Worm (Caenorhabditis elegans): ENCODE results near the gene F35H12.5.

The F35H12.5 gene

DNA sequence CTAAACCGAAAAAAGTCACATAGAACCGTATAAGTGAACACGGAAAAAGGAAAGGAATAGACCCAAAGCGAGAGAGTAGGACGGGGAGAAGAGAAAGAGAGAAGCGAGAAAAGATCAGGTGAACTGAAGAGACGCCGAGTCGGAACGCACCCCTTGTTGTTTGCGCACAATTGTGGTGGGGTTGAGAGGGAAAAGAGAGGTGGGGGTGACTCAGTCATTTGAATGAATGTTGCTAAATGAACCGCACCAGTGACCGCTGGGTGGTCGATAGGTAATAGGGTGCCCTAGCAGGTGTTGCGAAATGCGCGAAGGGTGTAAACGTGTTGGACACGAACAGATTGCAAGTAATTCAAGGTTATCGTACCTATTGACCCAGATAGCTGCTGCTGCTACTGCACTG lies 47.2 kb upstream of the F35H12.5 start, which contains the start of gene lgl-1 (continued):
- TF ChIP-seq zip-2 (tag; optimal IDR thresholded peaks at IDR 0.05) (no peak), lin-13 (GFP tag; optimal IDR thresholded peaks at IDR 0.05) (no peak), rbr-2 (tag; optimal IDR thresholded peaks at IDR 0.05) (peak; percentile 24), F10B5.3 (tag; optimal IDR thresholded peaks at IDR 0.05) (no peak), attf-4 (tag; optimal IDR thresholded peaks at IDR 0.05) (no peak), D1046.2 (GFP tag; IDR thresholded peaks at IDR 0.05) (no peak), hmg-1.1 (GFP tag; IDR thresholded peaks at IDR 0.05) (peak; percentile 72), snpc-4 (tag; optimal IDR thresholded peaks at IDR 0.05) (no peak), saeg-2 (GFP tag; IDR thresholded peaks at IDR 0.05) (no peak), Y75B8A.6 (GFP tag; IDR thresholded peaks at IDR 0.05) (no peak), fkh-10 (GFP tag; optimal IDR thresholded peaks at IDR 0.05) (no peak), mxl-2 (GFP tag; conservative IDR thresholded peaks at IDR 0.05) (no peak), aha-1 (tag) (peak; percentile 58), zfp-2 (tag; optimal IDR thresholded peaks at IDR 0.05) (no peak), ceh-28 (tag; optimal IDR thresholded peaks at IDR 0.05) (no peak), vab-7 (GFP tag; IDR thresholded peaks at IDR 0.05) (no peak), mes-2 (tag; optimal IDR thresholded peaks at IDR 0.05; ENCODE audit: poor library complexity, severe bottlenecking) (peak; percentile 54), lin-38 (GFP tag; IDR thresholded peaks at IDR 0.05) (no peak), ceh-32 (tag; optimal IDR thresholded peaks at IDR 0.05; ENCODE audit: poor library complexity) (no peak), tra-1 (GFP tag; IDR thresholded peaks at IDR 0.05) (no peak), ceh-62 (tag; optimal IDR thresholded peaks at IDR 0.05) (no peak), fos-1 (tag; optimal IDR thresholded peaks at IDR 0.05) (no peak), ztf-7 (tag; optimal IDR thresholded peaks at IDR 0.05) (no peak), duxl-1 (tag; optimal IDR thresholded peaks at IDR 0.05; ENCODE audit: poor library complexity) (no peak), hlh-11 (tag; optimal IDR thresholded peaks at IDR 0.05) (peak; percentile 39), snpc-1.2 (GFP tag; IDR thresholded peaks at IDR 0.05) (no peak), pqm-1 (tag; optimal IDR thresholded peaks at IDR 0.05) (no peak), spr-3 (GFP tag; optimal IDR thresholded peaks at IDR 0.05) (no peak), nhr-237 (tag; optimal IDR thresholded peaks at IDR 0.05) (no peak), F44E2.7 (GFP tag; IDR thresholded peaks at IDR 0.05) (no peak), R02D3.7 (tag; optimal IDR thresholded peaks at IDR 0.05) (no peak), egl-43 (GFP tag; IDR thresholded peaks at IDR 0.05) (peak; percentile 58; the same call in 1 of the 2 replicates), nhr-10 (tag; optimal IDR thresholded peaks at IDR 0.05) (no peak), nhr-11 (tag; optimal IDR thresholded peaks at IDR 0.05) (no peak), daf-19 (GFP tag; conservative IDR thresholded peaks at IDR 0.05) (no peak), mxl-3 (GFP tag; optimal IDR thresholded peaks at IDR 0.05) (peak; percentile 45), gei-8 (GFP tag; optimal IDR thresholded peaks at IDR 0.05) (no peak), nhr-48 (tag; optimal IDR thresholded peaks at IDR 0.05) (no peak), mdt-29 (GFP tag; IDR thresholded peaks at IDR 0.05) (no peak), zag-1 (tag; optimal IDR thresholded peaks at IDR 0.05) (no peak), dve-1 (tag; optimal IDR thresholded peaks at IDR 0.05; ENCODE audit: insufficient read depth) (peak; percentile 33)

DNA sequence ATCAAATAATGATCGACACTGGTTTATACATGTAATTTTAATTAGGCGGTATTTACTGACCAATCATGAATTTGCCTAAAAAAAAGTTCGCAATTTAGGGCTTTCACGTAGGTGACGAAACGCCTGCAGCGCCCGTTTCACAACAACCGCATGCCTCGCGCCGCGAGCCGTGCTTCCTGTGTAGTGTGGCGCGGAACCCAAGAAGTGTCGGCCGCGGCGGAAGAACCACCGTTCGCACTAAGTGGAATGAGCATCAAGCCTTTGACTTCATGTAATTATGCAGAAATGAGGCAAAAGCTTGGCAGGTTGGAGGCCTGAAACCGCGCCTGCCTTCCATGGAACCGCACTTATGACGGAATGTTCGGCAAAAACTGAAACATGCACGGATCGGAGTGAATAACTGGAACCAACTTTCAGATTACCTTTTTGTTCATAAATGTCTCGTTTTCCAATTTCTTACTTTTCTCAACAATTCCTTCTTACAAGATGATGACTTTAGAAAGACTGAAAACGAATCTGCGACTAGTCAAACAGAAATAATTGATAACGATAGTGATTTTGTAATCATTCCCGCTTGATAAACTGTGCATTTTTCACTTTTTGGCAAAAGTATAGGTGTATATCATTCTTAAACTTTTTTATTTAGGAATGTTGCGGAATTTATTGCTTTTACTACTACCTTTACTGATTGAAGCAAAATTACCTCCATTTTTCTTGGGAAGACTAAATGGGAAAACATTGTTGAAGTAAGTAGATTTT lies 46.1 kb upstream of the F35H12.5 start, which contains the start of gene F56F10.1:
Gene F56F10.1, plus strand, starts transcription at position 647 of the 759 bp plus-strand sequence.
- no peak for TF ChIP-seq daf-16 (GFP tag; optimal IDR thresholded peaks at IDR 0.05)
- peak; percentile 36 for TF ChIP-seq daf-16 (tag; optimal IDR thresholded peaks at IDR 0.05)
- peak; percentile 87 for TF ChIP-seq pqm-1 (tag; optimal IDR thresholded peaks at IDR 0.05)
- TF ChIP-seq hlh-11 (tag; optimal IDR thresholded peaks at IDR 0.05), result peak; percentile 8
- TF ChIP-seq F26F4.8 (GFP tag; conservative IDR thresholded peaks at IDR 0.05), result 0 out of 2 replicates have a peak, but pooled peaks have one; percentile 19
- TF ChIP-seq mxl-2 (GFP tag; conservative IDR thresholded peaks at IDR 0.05), result peak; percentile 38; the same call in 1 of the 2 replicates
- TF ChIP-seq snpc-4 (tag; optimal IDR thresholded peaks at IDR 0.05), result peak; percentile 51
- TF ChIP-seq vab-7 (GFP tag; IDR thresholded peaks at IDR 0.05), result 0 out of 2 replicates have a peak, but pooled peaks have one; percentile 34
- TF ChIP-seq ceh-28 (tag; optimal IDR thresholded peaks at IDR 0.05), result no peak
- TF ChIP-seq lim-7 (GFP tag; IDR thresholded peaks at IDR 0.05), result no peak
- TF ChIP-seq set-16 (GFP tag; IDR thresholded peaks at IDR 0.05), result peak; percentile 61
- peak; percentile 19 for TF ChIP-seq nhr-28 (tag; optimal IDR thresholded peaks at IDR 0.05)
- peak in 1 of 2 experiments; percentile 53 for TF ChIP-seq unc-62 (GFP tag; optimal IDR thresholded peaks at IDR 0.05 in 1 of 2)
- TF ChIP-seq unc-62 (tag; optimal IDR thresholded peaks at IDR 0.05), result no peak
- TF ChIP-seq skn-1 (tag; optimal IDR thresholded peaks at IDR 0.05), result no peak

Data from whole organism, L4 larva.